Worm (Caenorhabditis elegans) whole organism, young adult: ENCODE results near the gene sav-1.

Source experiments
- F33H1.4 ChIP-seq: fragments of 200-800 bp; sonication (Bioruptor generic); IDR thresholded peaks from 2 replicates; pipeline ENCODE4 v1.3.6; 2022; ENCODE audit warnings: missing genetic modification reagents, missing genetic modification characterization, missing compliant biosample characterization
- F37B4.10 ChIP-seq: fragments of 200-800 bp; sonication (Bioruptor generic); IDR thresholded peaks from 2 replicates; pipeline ENCODE4 v1.3.6; 2022; ENCODE audit warnings: missing genetic modification characterization, missing compliant biosample characterization
- Y53G8AR.9 ChIP-seq: fragments of 200-800 bp; sonication (Bioruptor generic); conservative IDR thresholded peaks from 2 replicates; pipeline ENCODE4 v1.3.6; 2022; ENCODE audit warnings: missing genetic modification reagents, missing genetic modification characterization, missing compliant biosample characterization
- Y56A3A.18 ChIP-seq: fragments of 200-800 bp; sonication (Bioruptor generic); IDR thresholded peaks from 2 replicates; pipeline ENCODE4 v1.3.6; 2022; ENCODE audit warnings: missing genetic modification reagents, missing genetic modification characterization, missing compliant biosample characterization
- Y67H2A.10 ChIP-seq: fragments of 200-800 bp; sonication (Bioruptor generic); conservative IDR thresholded peaks from 2 replicates; pipeline ENCODE4 v1.3.6; 2022; ENCODE audit warnings: missing genetic modification reagents, missing genetic modification characterization, missing compliant biosample characterization
- Y95B8A.8 ChIP-seq: fragments of 200-800 bp; sonication (Bioruptor generic); IDR thresholded peaks from 2 replicates; pipeline ENCODE4 v1.3.6; 2022; ENCODE audit warnings: missing genetic modification reagents, missing genetic modification characterization, missing compliant biosample characterization
- ceh-27 ChIP-seq: fragments of 200-800 bp; sonication (Bioruptor generic); optimal IDR thresholded peaks from 2 replicates; lab custom pipeline; 2018; ENCODE audit warnings: mild to moderate bottlenecking, missing genetic modification characterization, moderate library complexity, missing compliant biosample characterization
- hmg-1.2 ChIP-seq: fragments of 200-800 bp; sonication (Bioruptor generic); IDR thresholded peaks from 2 replicates; pipeline ENCODE4 v1.3.6; 2022; ENCODE audit warnings: missing genetic modification reagents, missing genetic modification characterization, missing compliant biosample characterization
- lin-35 ChIP-seq, 3 experiments: fragments of 150-350 bp in 2 of 3; sonication (generic microtip) in 1 of 3; optimal IDR thresholded peaks; 2 replicates each; lab custom pipeline; 2014 to 2018; ENCODE audit warnings: missing biosample characterization in 3 of 3, missing genetic modification characterization in 3 of 3, missing genetic modification reagents in 3 of 3
- lin-40 ChIP-seq: sonication (generic microtip); optimal IDR thresholded peaks from 2 replicates; lab custom pipeline; 2016; ENCODE audit warnings: missing genetic modification characterization, mild to moderate bottlenecking, missing compliant biosample characterization, missing genotype, missing genetic modification reagents
- mel-28 ChIP-seq: sonication (generic microtip); optimal IDR thresholded peaks from 2 replicates; lab custom pipeline; 2016; ENCODE audit warnings: borderline replicate concordance, mild to moderate bottlenecking, missing genetic modification characterization, missing compliant biosample characterization
- mes-4 ChIP-seq: sonication (generic microtip); optimal IDR thresholded peaks from 2 replicates; lab custom pipeline; 2016; ENCODE audit warnings: missing genotype, missing genetic modification characterization, missing compliant biosample characterization
- nhr-120 ChIP-seq: fragments of 200-800 bp; sonication (Bioruptor generic); IDR thresholded peaks from 2 replicates; pipeline ENCODE4 v1.3.6; 2022; ENCODE audit warnings: missing genetic modification characterization, missing compliant biosample characterization
- pbrm-1 ChIP-seq: fragments of 200-800 bp; sonication (Bioruptor generic); IDR thresholded peaks from 2 replicates; pipeline ENCODE4 v1.3.6; 2022; ENCODE audit warnings: missing genetic modification reagents, missing genetic modification characterization, missing compliant biosample characterization
- pha-4 ChIP-seq: fragments of 150-350 bp; sonication (generic microtip); optimal IDR thresholded peaks from 2 replicates; lab custom pipeline; 2014; ENCODE audit warnings: missing biosample characterization, missing genetic modification reagents, missing genetic modification characterization
- rcor-1 ChIP-seq: fragments of 200-800 bp; sonication (Bioruptor generic); IDR thresholded peaks from 2 replicates; pipeline ENCODE4 v1.3.6; 2022; ENCODE audit warnings: missing genetic modification reagents, missing genetic modification characterization, missing compliant biosample characterization
- ztf-26 ChIP-seq: sonication (generic microtip); optimal IDR thresholded peaks from 2 replicates; lab custom pipeline; 2017; ENCODE audit warnings: missing genetic modification characterization, missing compliant biosample characterization

sav-1 gene

DNA sequence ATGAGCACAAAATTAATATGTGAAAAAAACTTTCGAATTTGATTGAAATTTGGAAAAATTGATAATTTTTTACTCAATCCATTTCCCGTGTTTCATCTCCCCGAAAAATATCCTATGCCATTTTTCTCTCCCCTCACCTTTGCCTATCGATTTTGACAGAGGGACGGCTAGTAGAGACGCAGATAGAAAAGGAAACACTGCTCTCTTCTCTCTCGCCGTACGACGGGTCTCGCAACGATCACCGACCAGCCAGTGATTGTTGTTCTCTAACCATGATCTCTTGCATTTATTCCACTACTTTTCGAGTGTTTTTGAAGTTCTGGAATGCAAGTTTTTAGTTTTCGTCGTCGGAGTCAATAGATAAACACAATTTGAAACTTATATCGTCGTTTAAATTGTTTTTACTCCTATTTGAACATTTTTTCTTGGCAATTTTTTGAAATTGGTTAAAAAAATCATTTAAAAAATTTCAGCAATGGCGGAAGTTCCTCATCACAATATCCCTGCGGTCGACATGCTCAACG lies 49.5 kb downstream of the sav-1 start, which contains the start of gene vha-15 (continued):
- TF ChIP-seq Y67H2A.10 (GFP tag; lab: Robert Waterston, UW) (no peak), Y53G8AR.9 (GFP tag; lab: Robert Waterston, UW) (no peak), rcor-1 (no peak), ztf-26 (tag; lab: Kevin White, UChicago) (no peak), pbrm-1 (peak; percentile 30; the same call in 1 of the 2 replicates), Y95B8A.8 (GFP tag; lab: Robert Waterston, UW) (no peak), pha-4 (peak; percentile 39), lin-40 (tag; lab: Kevin White, UChicago) (peak; percentile 72), F37B4.10 (GFP tag; lab: Robert Waterston, UW) (no peak), nhr-120 (no peak), F33H1.4 (GFP tag; lab: Robert Waterston, UW) (peak; percentile 63), hmg-1.2 (peak; percentile 82), ceh-27 (peak; percentile 48), mel-28 (no peak), mes-4 (tag; lab: Kevin White, UChicago) (no peak), Y56A3A.18 (GFP tag; lab: Robert Waterston, UW) (0 out of 2 replicates have a peak, but pooled peaks have one; percentile 45), lin-35 (GFP tag; optimal IDR thresholded peaks at IDR 0.05; lab: Kevin White, UChicago) (peak in 1 of 3 experiments; percentile 57)
